Worm (Caenorhabditis elegans) whole organism, L2 larva: Measurements from ENCODE around the gene M70.3.

Source experiments
- Y55F3AM.14 ChIP-seq: fragments of 200-800 bp; sonication (Bioruptor generic); optimal IDR thresholded peaks from 2 replicates; lab custom pipeline; 2018; ENCODE audit warnings: mild to moderate bottlenecking, missing genetic modification characterization, missing compliant biosample characterization
- alr-1 ChIP-seq: fragments of 150-350 bp; optimal IDR thresholded peaks from 2 replicates; lab custom pipeline; 2014; ENCODE audit warnings: missing biosample characterization, missing genetic modification characterization
- aly-2 ChIP-seq: fragments of 150-350 bp; optimal IDR thresholded peaks from 2 replicates; lab custom pipeline; 2014; ENCODE audit warnings: missing biosample characterization, missing genetic modification characterization
- dmd-4 ChIP-seq: sonication (generic microtip); optimal IDR thresholded peaks from 2 replicates; lab custom pipeline; 2017; ENCODE audit warnings: missing biosample characterization, missing genetic modification characterization
- egl-27 ChIP-seq: sonication (generic microtip); optimal IDR thresholded peaks from 3 replicates; lab custom pipeline; 2017; ENCODE audit warnings: missing biosample characterization, missing genetic modification reagents, missing genetic modification characterization
- fos-1 ChIP-seq: fragments of 150-350 bp; optimal IDR thresholded peaks from 2 replicates; lab custom pipeline; 2014; ENCODE audit warnings: missing biosample characterization, missing genetic modification characterization
- lin-13 ChIP-seq: fragments of 150-350 bp; optimal IDR thresholded peaks from 2 replicates; lab custom pipeline; 2014; ENCODE audit warnings: missing biosample characterization, missing genetic modification reagents, missing genetic modification characterization
- mdl-1 ChIP-seq, 2 experiments: fragments of 150-350 bp in 1 of 2; sonication (generic microtip) in 1 of 2; optimal IDR thresholded peaks; 2 replicates each; lab custom pipeline; 2017; ENCODE audit warnings: missing biosample characterization in 2 of 2, missing genetic modification characterization in 2 of 2
- nhr-11 ChIP-seq: fragments of 150-350 bp; optimal IDR thresholded peaks from 2 replicates; lab custom pipeline; 2014; ENCODE audit warnings: missing biosample characterization, missing genetic modification characterization
- sma-9 ChIP-seq, 2 experiments: fragments of 150-350 bp in 1 of 2; sonication (generic microtip) in 1 of 2; optimal IDR thresholded peaks; 2 replicates each; lab custom pipeline; 2014 to 2016; ENCODE audit warnings: missing genetic modification characterization in 2 of 2, mild to moderate bottlenecking in 1 of 2, missing biosample characterization in 1 of 2, missing compliant biosample characterization in 1 of 2, missing genetic modification reagents in 1 of 2, moderate library complexity in 1 of 2
- unc-39 ChIP-seq: fragments of 150-350 bp; optimal IDR thresholded peaks from 2 replicates; lab custom pipeline; 2014; ENCODE audit warnings: missing biosample characterization, missing genetic modification characterization
- zag-1 ChIP-seq: fragments of 150-350 bp; optimal IDR thresholded peaks from 2 replicates; lab custom pipeline; 2014; ENCODE audit warnings: missing biosample characterization, missing genetic modification characterization
- ztf-1 ChIP-seq: fragments of 200-800 bp; sonication (Bioruptor generic); conservative IDR thresholded peaks from 2 replicates; pipeline ENCODE4 v1.3.6; 2022; ENCODE audit warnings: missing genetic modification characterization, missing compliant biosample characterization

DNA sequence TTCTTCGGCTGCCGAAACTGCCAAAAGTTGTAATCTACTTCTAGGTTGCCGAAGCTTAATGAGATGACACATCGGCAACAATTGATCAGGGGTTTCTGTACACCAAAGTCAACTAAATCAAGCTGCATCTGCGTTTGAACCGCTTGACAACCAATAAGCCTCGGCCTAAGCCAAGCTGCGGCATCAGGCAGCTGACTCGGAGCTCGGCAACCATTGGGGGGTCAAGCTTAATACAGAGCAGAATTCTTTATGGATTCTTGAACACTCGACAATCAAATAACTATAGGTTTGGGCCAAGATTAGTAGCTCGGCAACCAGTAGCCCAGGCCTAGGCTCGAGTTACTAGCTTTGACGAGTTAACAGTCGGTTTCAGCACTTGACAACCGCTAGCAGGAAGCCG is 21.4 kb downstream of the M70.3 start:
- TF ChIP-seq unc-39 (no peak), alr-1 (tag; lab: Kevin White, UChicago) (no peak), Y55F3AM.14 (no peak), egl-27 (tag; lab: Kevin White, UChicago) (no peak), mdl-1 (tag; optimal IDR thresholded peaks at IDR 0.05; lab: Kevin White, UChicago) (no peak), nhr-11 (tag; lab: Kevin White, UChicago) (no peak), zag-1 (tag; lab: Kevin White, UChicago) (no peak), lin-13 (GFP tag; lab: Kevin White, UChicago) (no peak), dmd-4 (no peak), fos-1 (tag; lab: Kevin White, UChicago) (no peak), aly-2 (tag; lab: Kevin White, UChicago) (no peak), sma-9 (GFP tag; optimal IDR thresholded peaks at IDR 0.05; lab: Kevin White, UChicago) (no peak), sma-9 (tag; optimal IDR thresholded peaks at IDR 0.05; lab: Kevin White, UChicago) (no peak), ztf-1 (GFP tag; lab: Robert Waterston, UW) (no peak)
